Fruit fly (Drosophila melanogaster): ENCODE results near the gene ssp3.

DNA sequence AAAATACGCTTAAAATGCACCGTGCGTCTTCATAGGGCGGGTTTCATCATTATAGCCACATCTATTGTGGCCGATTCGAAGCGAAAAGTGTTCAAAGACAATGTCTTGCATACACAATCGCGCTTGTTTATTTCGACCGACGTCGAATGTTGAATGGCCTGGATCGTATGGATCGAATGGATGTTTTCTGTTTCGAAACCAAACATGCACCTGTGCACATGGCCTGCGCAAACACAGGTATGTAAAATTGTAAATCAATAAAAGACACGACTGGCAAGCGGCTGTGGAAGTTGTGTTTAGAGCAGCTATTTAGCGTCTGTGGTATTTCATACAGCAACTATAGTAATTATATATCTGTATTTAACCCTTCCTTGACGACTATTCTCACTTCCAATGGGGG, 37.7 kb upstream of the ssp3 start:
- TF ChIP-seq CG5204 (GFP tag; optimal IDR thresholded peaks at IDR 0.05) (no peak), kay (GFP tag; ENCODE audit: borderline replicate concordance) (no peak), CG14711 (tag; optimal IDR thresholded peaks at IDR 0.05) (no peak), Clk (GFP tag; optimal IDR thresholded peaks at IDR 0.05) (no peak), tj (GFP tag; optimal IDR thresholded peaks at IDR 0.05) (no peak), CG7101 (tag; optimal IDR thresholded peaks at IDR 0.05) (no peak), CG11617 (GFP tag; optimal IDR thresholded peaks at IDR 0.05) (no peak), pad (GFP tag; optimal IDR thresholded peaks at IDR 0.05) (no peak), CG1620 (GFP tag; optimal IDR thresholded peaks at IDR 0.05) (no peak), cnc (optimal IDR thresholded peaks at IDR 0.05) (no peak), CG7045 (GFP tag; optimal IDR thresholded peaks at IDR 0.05) (no peak)
